Worm (Caenorhabditis elegans) whole organism, L1 larva: ENCODE data around the gene F21H7.2.

Source experiments
- C16A3.4 ChIP-seq: fragments of 150-350 bp; optimal IDR thresholded peaks from 2 replicates; lab custom pipeline; 2014; ENCODE audit warnings: missing biosample characterization, missing genetic modification characterization
- C34B4.2 ChIP-seq: sonication (generic microtip); optimal IDR thresholded peaks from 2 replicates; lab custom pipeline; 2017; ENCODE audit warnings: mild to moderate bottlenecking, missing genetic modification characterization, missing compliant biosample characterization
- F16B12.6 ChIP-seq: fragments of 150-350 bp; optimal IDR thresholded peaks from 2 replicates; lab custom pipeline; 2014; ENCODE audit warnings: missing biosample characterization, missing genetic modification characterization
- aha-1 ChIP-seq: fragments of 150-350 bp; optimal IDR thresholded peaks from 2 replicates; lab custom pipeline; 2014; ENCODE audit warnings: missing biosample characterization, missing genetic modification characterization
- ceh-82 ChIP-seq, 3 experiments: fragments of 150-350 bp in 1 of 3; sonication (generic microtip) in 2 of 3; optimal IDR thresholded peaks; 2 replicates each; lab custom pipeline; 2014 to 2017; ENCODE audit warnings: missing biosample characterization in 3 of 3, missing genetic modification characterization in 3 of 3
- ceh-90 ChIP-seq: sonication (generic microtip); optimal IDR thresholded peaks from 2 replicates; lab custom pipeline; 2016; ENCODE audit warnings: missing genetic modification characterization, missing compliant biosample characterization
- dpl-1 ChIP-seq, 3 experiments: fragments of 150-350 bp in 2 of 3; sonication (generic microtip) in 1 of 3; optimal IDR thresholded peaks; 2 replicates each; lab custom pipeline; 2014 to 2017; ENCODE audit warnings: missing biosample characterization in 3 of 3, missing genetic modification characterization in 3 of 3, missing genetic modification reagents in 3 of 3
- dsc-1 ChIP-seq: sonication (generic microtip); optimal IDR thresholded peaks from 2 replicates; lab custom pipeline; 2016; ENCODE audit warnings: mild to moderate bottlenecking, missing genetic modification characterization, missing compliant biosample characterization
- egl-13 ChIP-seq: sonication (generic microtip); optimal IDR thresholded peaks from 2 replicates; lab custom pipeline; 2016; ENCODE audit warnings: missing genotype, missing genetic modification reagents, missing genetic modification characterization, missing compliant biosample characterization
- elt-3 ChIP-seq, 6 experiments: fragments of 150-350 bp in 1 of 6; sonication (generic microtip); optimal IDR thresholded peaks; 2 replicates each; lab custom pipeline; 2017 to 2018; ENCODE audit warnings: missing biosample characterization in 6 of 6, missing genetic modification characterization in 6 of 6, inconsistent platforms in 1 of 6
- fkh-4 ChIP-seq: sonication (generic microtip); optimal IDR thresholded peaks from 2 replicates; lab custom pipeline; 2016; ENCODE audit warnings: missing compliant biosample characterization, missing genetic modification characterization, borderline replicate concordance
- fkh-8 ChIP-seq: sonication (generic microtip); optimal IDR thresholded peaks from 2 replicates; lab custom pipeline; 2016; ENCODE audit warnings: mild to moderate bottlenecking, missing genetic modification characterization, missing compliant biosample characterization
- fos-1 ChIP-seq: fragments of 150-350 bp; optimal IDR thresholded peaks from 2 replicates; lab custom pipeline; 2014; ENCODE audit warnings: missing biosample characterization, missing genetic modification characterization
- hlh-17 ChIP-seq: fragments of 200-800 bp; sonication (Bioruptor generic); optimal IDR thresholded peaks from 2 replicates; lab custom pipeline; 2018; ENCODE audit warnings: missing genetic modification characterization, mild to moderate bottlenecking, missing compliant biosample characterization, moderate library complexity, borderline replicate concordance
- hlh-4 ChIP-seq: sonication (generic microtip); optimal IDR thresholded peaks from 2 replicates; lab custom pipeline; 2016; ENCODE audit warnings: mild to moderate bottlenecking, missing genetic modification characterization, missing compliant biosample characterization
- irx-1 ChIP-seq: sonication (generic microtip); optimal IDR thresholded peaks from 2 replicates; lab custom pipeline; 2016; ENCODE audit warnings: missing genetic modification characterization, missing compliant biosample characterization
- lin-35 ChIP-seq, 2 experiments: fragments of 150-350 bp; optimal IDR thresholded peaks; 2 replicates each; lab custom pipeline; 2014; ENCODE audit warnings: missing biosample characterization in 2 of 2, missing genetic modification characterization in 2 of 2, missing genetic modification reagents in 2 of 2
- lir-3 ChIP-seq: sonication (generic microtip); optimal IDR thresholded peaks from 2 replicates; lab custom pipeline; 2016; ENCODE audit warnings: mild to moderate bottlenecking, missing genetic modification characterization, moderate library complexity, missing compliant biosample characterization; ENCODE audit not compliant: poor library complexity
- mab-9 ChIP-seq: fragments of 200-800 bp; sonication (Bioruptor generic); IDR thresholded peaks from 2 replicates; pipeline ENCODE4 v1.3.6; 2022; ENCODE audit warnings: missing genetic modification reagents, missing genetic modification characterization, missing compliant biosample characterization
- mep-1 ChIP-seq: fragments of 150-350 bp; optimal IDR thresholded peaks from 2 replicates; lab custom pipeline; 2014; ENCODE audit warnings: missing biosample characterization, missing genetic modification characterization
- nhr-11 ChIP-seq: fragments of 150-350 bp; optimal IDR thresholded peaks from 2 replicates; lab custom pipeline; 2014; ENCODE audit warnings: missing biosample characterization, missing genetic modification characterization
- nhr-12 ChIP-seq: sonication (generic microtip); optimal IDR thresholded peaks from 2 replicates; lab custom pipeline; 2017; ENCODE audit warnings: missing biosample characterization, missing genetic modification characterization
- nhr-28 ChIP-seq: fragments of 150-350 bp; optimal IDR thresholded peaks from 2 replicates; lab custom pipeline; 2014; ENCODE audit warnings: missing biosample characterization, missing genetic modification characterization
- nhr-47 ChIP-seq: sonication (generic microtip); optimal IDR thresholded peaks from 2 replicates; lab custom pipeline; 2016; ENCODE audit warnings: mild to moderate bottlenecking, missing genetic modification characterization, moderate library complexity, missing compliant biosample characterization
- nhr-84 ChIP-seq: sonication (generic microtip); optimal IDR thresholded peaks from 2 replicates; lab custom pipeline; 2017; ENCODE audit warnings: missing biosample characterization, missing genetic modification characterization
- nhr-85 ChIP-seq: sonication (generic microtip); peaks from one replicate; lab custom pipeline; 2016; ENCODE audit warnings: missing genetic modification characterization, inconsistent platforms, missing compliant biosample characterization
- pag-3 ChIP-seq: sonication (generic microtip); optimal IDR thresholded peaks from 2 replicates; lab custom pipeline; 2017; ENCODE audit warnings: missing genetic modification characterization, mild to moderate bottlenecking, missing compliant biosample characterization, antibody characterized with exemption, borderline replicate concordance; ENCODE audit not compliant: insufficient read depth
- rnt-1 ChIP-seq: sonication (generic microtip); optimal IDR thresholded peaks from 2 replicates; lab custom pipeline; 2016; ENCODE audit warnings: mild to moderate bottlenecking, missing genetic modification characterization, moderate library complexity, missing compliant biosample characterization
- snpc-4 ChIP-seq: fragments of 150-350 bp; optimal IDR thresholded peaks from 2 replicates; lab custom pipeline; 2014; ENCODE audit warnings: missing biosample characterization, missing genetic modification characterization
- snu-23 ChIP-seq: sonication (generic microtip); optimal IDR thresholded peaks from 2 replicates; lab custom pipeline; 2016; ENCODE audit warnings: missing genetic modification characterization, missing compliant biosample characterization
- sup-37 ChIP-seq: fragments of 200-800 bp; sonication (Bioruptor generic); optimal IDR thresholded peaks from 2 replicates; lab custom pipeline; 2018; ENCODE audit warnings: mild to moderate bottlenecking, missing genetic modification characterization, missing compliant biosample characterization
- swsn-7 ChIP-seq: sonication (generic microtip); optimal IDR thresholded peaks from 2 replicates; lab custom pipeline; 2016; ENCODE audit warnings: missing genetic modification characterization, missing compliant biosample characterization
- tbx-2 ChIP-seq: sonication (generic microtip); optimal IDR thresholded peaks from 2 replicates; lab custom pipeline; 2016; ENCODE audit warnings: missing genetic modification characterization, missing compliant biosample characterization
- unc-62 ChIP-seq: fragments of 150-350 bp; optimal IDR thresholded peaks from 2 replicates; lab custom pipeline; 2014; ENCODE audit warnings: missing biosample characterization, missing genetic modification reagents, missing genetic modification characterization
- vab-15 ChIP-seq: sonication (generic microtip); optimal IDR thresholded peaks from 2 replicates; lab custom pipeline; 2017; ENCODE audit warnings: missing genotype, mild to moderate bottlenecking, missing genetic modification characterization, missing compliant biosample characterization
- xbp-1 ChIP-seq: sonication (generic microtip); optimal IDR thresholded peaks from 2 replicates; lab custom pipeline; 2016; ENCODE audit warnings: missing genetic modification characterization, missing compliant biosample characterization
- zip-4 ChIP-seq: fragments of 200-800 bp; sonication (Bioruptor generic); optimal IDR thresholded peaks from 2 replicates; lab custom pipeline; 2018; ENCODE audit warnings: mild to moderate bottlenecking, missing genetic modification characterization, moderate library complexity, missing compliant biosample characterization
- ztf-11 ChIP-seq, 2 experiments: sonication (generic microtip); optimal IDR thresholded peaks; 2 replicates each; lab custom pipeline; 2016 to 2017; ENCODE audit warnings: missing genetic modification characterization in 2 of 2, missing biosample characterization in 1 of 2, missing compliant biosample characterization in 1 of 2
- ztf-4 ChIP-seq: fragments of 150-350 bp; optimal IDR thresholded peaks from 2 replicates; lab custom pipeline; 2014; ENCODE audit warnings: missing biosample characterization, missing genetic modification characterization

Gene F21H7.2

DNA sequence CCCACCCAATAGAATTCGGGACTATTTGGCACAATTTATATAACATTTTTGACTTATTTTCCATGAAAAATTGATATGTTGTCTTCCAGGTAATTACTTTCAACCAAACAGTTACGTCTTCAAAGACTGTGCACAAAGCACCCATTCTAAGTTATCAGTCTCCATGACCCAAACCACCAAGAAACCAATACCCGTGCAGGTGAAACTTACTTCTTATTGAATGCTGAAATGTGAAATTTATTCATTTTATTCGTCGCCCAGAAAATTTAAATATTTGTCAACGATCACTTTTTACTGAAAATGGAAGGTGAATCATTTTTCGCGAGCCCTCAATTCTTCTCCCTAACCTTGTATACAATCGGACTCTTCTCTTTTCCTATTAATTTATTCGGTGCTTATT lies 39.3 kb downstream of the F21H7.2 start, which contains the start of gene srh-281:
Gene srh-281, plus strand, starts transcription at position 301 of the 400 bp plus-strand sequence.
- TF ChIP-seq rnt-1 (no peak), irx-1 (tag; lab: Kevin White, UChicago) (no peak), xbp-1 (no peak), C16A3.4 (no peak), snu-23 (GFP tag; lab: Kevin White, UChicago) (no peak)

DNA sequence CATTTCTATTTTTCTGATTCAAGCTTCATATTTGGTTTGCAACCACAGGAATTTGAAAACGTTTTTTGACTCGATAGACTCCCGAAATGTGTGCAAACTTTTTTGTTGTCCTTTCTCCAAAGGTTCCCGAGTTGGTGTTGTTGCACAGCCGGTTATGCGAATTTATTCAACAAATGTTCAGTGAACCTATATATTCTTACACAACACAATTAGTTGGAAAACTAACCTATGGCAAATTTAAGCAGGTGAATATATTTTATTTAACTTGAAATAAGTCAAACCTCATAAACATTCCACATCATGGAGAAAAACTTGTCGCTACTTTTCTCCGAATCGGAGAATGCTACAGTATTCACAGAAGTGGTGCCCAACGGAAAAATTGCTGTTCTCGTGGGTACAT lies 46.4 kb downstream of the F21H7.2 start, which contains the start of gene srz-14:
Gene srz-14, plus strand, starts transcription at position 301 of the 400 bp plus-strand sequence.
- TF ChIP-seq mab-9 (GFP tag; lab: Robert Waterston, UW) (no peak), sup-37 (GFP tag; lab: Kevin White, UChicago) (no peak), aha-1 (tag; lab: Kevin White, UChicago) (no peak)

DNA sequence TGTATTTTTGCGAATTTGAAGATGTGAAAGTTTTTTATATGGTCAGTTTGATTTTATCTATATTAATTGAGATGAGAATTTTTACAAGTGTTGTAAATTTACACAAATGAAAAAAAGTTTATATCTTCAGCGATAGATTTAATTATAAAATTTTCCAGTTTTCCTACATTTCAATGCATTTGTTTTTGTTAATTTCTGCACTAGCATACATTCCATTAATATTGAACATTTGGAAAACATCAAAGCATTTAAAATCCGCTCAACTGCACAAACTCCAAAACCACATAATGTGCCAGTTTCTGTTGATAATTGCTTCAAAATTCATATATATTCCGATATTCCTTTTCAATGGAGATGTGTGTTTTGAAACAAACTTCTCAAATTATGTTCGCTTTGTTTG lies 46.9 kb downstream of the F21H7.2 start, which contains the start of gene srh-277:
Gene srh-277, plus strand, starts transcription at position 301 of the 400 bp plus-strand sequence.
- TF ChIP-seq nhr-47: no peak
- TF ChIP-seq ztf-11 (tag; optimal IDR thresholded peaks at IDR 0.05; lab: Kevin White, UChicago): no peak
- no peak for TF ChIP-seq snpc-4 (tag; lab: Kevin White, UChicago)
- no peak for TF ChIP-seq rnt-1
- TF ChIP-seq ztf-4 (tag; lab: Kevin White, UChicago): no peak
- TF ChIP-seq hlh-17: no peak
- TF ChIP-seq nhr-11 (tag; lab: Kevin White, UChicago): no peak
- no peak for TF ChIP-seq hlh-4
- no peak for TF ChIP-seq nhr-12 (tag; lab: Kevin White, UChicago)
- no peak for TF ChIP-seq unc-62 (GFP tag; lab: Kevin White, UChicago)
- TF ChIP-seq fos-1 (tag; lab: Kevin White, UChicago): no peak
- no peak for TF ChIP-seq swsn-7
- no peak for TF ChIP-seq vab-15 (tag; lab: Kevin White, UChicago)
- TF ChIP-seq ceh-90: no peak
- no peak for TF ChIP-seq nhr-85 (tag; lab: Kevin White, UChicago)
- TF ChIP-seq dsc-1 (tag; lab: Kevin White, UChicago): no peak
- no peak for TF ChIP-seq F16B12.6 (tag; lab: Kevin White, UChicago)
- TF ChIP-seq, all 84 proteins: peak for 0

DNA sequence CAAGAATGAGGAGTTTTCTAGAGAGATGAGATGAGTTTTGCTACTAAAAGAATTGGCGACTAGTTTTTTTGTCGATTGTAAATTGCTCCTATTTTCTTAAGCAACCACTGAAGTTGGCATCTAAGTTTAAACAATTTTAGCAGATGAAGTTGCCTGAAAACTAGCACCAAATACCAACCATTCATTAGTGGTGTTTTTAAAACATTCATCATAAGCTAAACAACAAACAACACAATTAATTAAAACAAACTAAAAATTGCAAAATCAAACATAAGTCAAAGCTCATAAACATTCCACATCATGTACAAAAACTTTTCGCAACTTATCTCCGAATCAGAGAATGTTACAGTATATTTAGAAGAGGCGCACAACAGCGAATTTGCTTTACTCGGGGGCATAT lies 47.7 kb downstream of the F21H7.2 start, which contains the start of gene srz-13:
Gene srz-13, plus strand, starts transcription at position 301 of the 400 bp plus-strand sequence.
- TF ChIP-seq rnt-1: no peak
- TF ChIP-seq nhr-28 (tag; lab: Kevin White, UChicago): no peak
- TF ChIP-seq egl-13 (tag; lab: Kevin White, UChicago): no peak
- TF ChIP-seq lin-35 (GFP tag; optimal IDR thresholded peaks at IDR 0.05; lab: Kevin White, UChicago): no peak
- no peak for TF ChIP-seq C34B4.2 (tag; lab: Kevin White, UChicago)
- TF ChIP-seq pag-3 (tag; lab: Kevin White, UChicago): no peak
- TF ChIP-seq nhr-84 (tag; lab: Kevin White, UChicago): no peak
- TF ChIP-seq tbx-2 (tag; lab: Kevin White, UChicago): no peak
- TF ChIP-seq swsn-7: no peak
- TF ChIP-seq fkh-8: no peak
- TF ChIP-seq zip-4 (GFP tag; lab: Kevin White, UChicago): no peak
- TF ChIP-seq sup-37 (GFP tag; lab: Kevin White, UChicago): no peak
- no peak for TF ChIP-seq mep-1
- no peak for TF ChIP-seq dpl-1 (GFP tag; optimal IDR thresholded peaks at IDR 0.05; lab: Kevin White, UChicago)
- no peak for TF ChIP-seq ceh-82 (tag; optimal IDR thresholded peaks at IDR 0.05; lab: Kevin White, UChicago)
- TF ChIP-seq fkh-4: no peak
- TF ChIP-seq elt-3 (tag; optimal IDR thresholded peaks at IDR 0.05; lab: Kevin White, UChicago): no peak
- no peak for TF ChIP-seq lir-3 (tag; lab: Kevin White, UChicago)
